Fruit fly (Drosophila melanogaster): ENCODE results near the gene Sos.

Gene Sos

DNA sequence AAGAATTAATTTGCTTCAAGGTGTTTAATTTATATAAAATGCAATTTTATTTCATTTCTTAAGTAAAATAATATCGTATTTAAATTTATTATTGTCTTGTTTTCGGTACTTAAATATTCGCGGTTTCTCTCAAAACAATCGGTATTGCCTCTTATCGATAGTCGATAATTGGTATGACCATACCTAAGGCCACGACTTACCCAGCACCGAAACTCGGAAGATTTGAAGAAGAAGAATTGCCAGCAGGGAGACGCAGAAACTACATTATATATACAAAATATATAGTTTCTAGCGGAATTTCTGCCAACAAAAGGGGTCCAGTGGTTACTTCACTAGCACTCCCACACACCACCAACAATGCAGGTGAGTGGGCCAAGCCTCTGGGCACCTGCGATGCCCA lies 42.7 kb upstream of the Sos start (continued):
- TF ChIP-seq CG5245 (GFP tag; optimal IDR thresholded peaks at IDR 0.05) (no peak), nerfin-2 (GFP tag; IDR thresholded peaks at IDR 0.05; ENCODE audit: partially characterized antibody) (peak; percentile 67), usp (GFP tag; optimal IDR thresholded peaks at IDR 0.05) (no peak), salm (tag; optimal IDR thresholded peaks at IDR 0.05) (no peak), CG5953 (GFP tag; IDR thresholded peaks at IDR 0.05) (no peak), inv (GFP tag; IDR thresholded peaks at IDR 0.05; ENCODE audit: partially characterized antibody) (peak; percentile 50), Ptx1 (GFP tag; IDR thresholded peaks at IDR 0.05) (no peak), en (GFP tag; optimal IDR thresholded peaks at IDR 0.05) (no peak), CG6791 (GFP tag; IDR thresholded peaks at IDR 0.05; ENCODE audit: partially characterized antibody) (peak; percentile 77), CG10959 (GFP tag; IDR thresholded peaks at IDR 0.05) (no peak), bcd (GFP tag; optimal IDR thresholded peaks at IDR 0.05) (no peak), wor (GFP tag; IDR thresholded peaks at IDR 0.05) (no peak), Hey (tag; optimal IDR thresholded peaks at IDR 0.05) (no peak), CoRest (tag; optimal IDR thresholded peaks at IDR 0.05) (no peak), CG18476 (GFP tag; optimal IDR thresholded peaks at IDR 0.05) (no peak), CG34224 (GFP tag; IDR thresholded peaks at IDR 0.05; ENCODE audit: partially characterized antibody) (peak; percentile 75), Opbp (GFP tag; IDR thresholded peaks at IDR 0.05; ENCODE audit: partially characterized antibody) (peak; percentile 75), CG33557 (GFP tag; optimal IDR thresholded peaks at IDR 0.05) (no peak), Drgx (GFP tag; IDR thresholded peaks at IDR 0.05) (no peak), CG7839 (tag; optimal IDR thresholded peaks at IDR 0.05) (no peak), lmd (GFP tag; IDR thresholded peaks at IDR 0.05) (no peak), Hr3 (GFP tag; optimal IDR thresholded peaks at IDR 0.05) (no peak), Deaf1 (tag; optimal IDR thresholded peaks at IDR 0.05) (no peak), CG13775 (GFP tag; optimal IDR thresholded peaks at IDR 0.05) (no peak), Dll (GFP tag; IDR thresholded peaks at IDR 0.05; ENCODE audit: partially characterized antibody) (peak; percentile 73), cg (GFP tag; optimal IDR thresholded peaks at IDR 0.05) (no peak), CG7786 (GFP tag; optimal IDR thresholded peaks at IDR 0.05) (no peak), Ada2b (GFP tag; IDR thresholded peaks at IDR 0.05) (no peak), CG12659 (GFP tag; optimal IDR thresholded peaks at IDR 0.05) (peak; percentile 28), crol (GFP tag; IDR thresholded peaks at IDR 0.05) (no peak), hkb (optimal IDR thresholded peaks at IDR 0.05) (no peak), hkb (GFP tag; IDR thresholded peaks at IDR 0.05) (no peak), kni (GFP tag; optimal IDR thresholded peaks at IDR 0.05) (no peak), NFAT (GFP tag; IDR thresholded peaks at IDR 0.05) (no peak), gfzf (GFP tag; optimal IDR thresholded peaks at IDR 0.05) (peak; percentile 73), h (optimal IDR thresholded peaks at IDR 0.05) (no peak), tap (tag; optimal IDR thresholded peaks at IDR 0.05) (no peak), CG12104 (GFP tag; optimal IDR thresholded peaks at IDR 0.05) (no peak), Mad (GFP tag; optimal IDR thresholded peaks at IDR 0.05) (no peak), zen (tag; optimal IDR thresholded peaks at IDR 0.05) (no peak), Gsc (GFP tag; IDR thresholded peaks at IDR 0.05) (no peak), nom (GFP tag; optimal IDR thresholded peaks at IDR 0.05) (no peak), CG2120 (GFP tag; optimal IDR thresholded peaks at IDR 0.05) (no peak), Hmx (GFP tag; optimal IDR thresholded peaks at IDR 0.05) (no peak), C15 (GFP tag; IDR thresholded peaks at IDR 0.05) (no peak), CG7745 (tag; optimal IDR thresholded peaks at IDR 0.05) (no peak), Side (GFP tag; optimal IDR thresholded peaks at IDR 0.05) (no peak), Atf-2 (GFP tag; optimal IDR thresholded peaks at IDR 0.05) (no peak), CG15601 (tag; optimal IDR thresholded peaks at IDR 0.05) (peak; percentile 1), fru (optimal IDR thresholded peaks at IDR 0.05) (no peak), CG11247 (GFP tag; IDR thresholded peaks at IDR 0.05) (no peak), ERR (GFP tag; optimal IDR thresholded peaks at IDR 0.05) (no peak), CG16813 (GFP tag; IDR thresholded peaks at IDR 0.05; ENCODE audit: partially characterized antibody) (peak; percentile 55; the same call in 2 of the 3 replicates)
